Fruit fly (Drosophila melanogaster): ENCODE data around the gene bdl.

dm6 chr2L:4332583-4332961, 8.2 kb downstream of the bdl start:
- TF ChIP-seq CG17806 (tag; optimal IDR thresholded peaks at IDR 0.05): no peak
- TF ChIP-seq CG4496 (GFP tag; IDR thresholded peaks at IDR 0.05): no peak
- TF ChIP-seq CG32121 (GFP tag; IDR thresholded peaks at IDR 0.05): no peak
- no peak for TF ChIP-seq Ets98B (GFP tag; IDR thresholded peaks at IDR 0.05)
- no peak for TF ChIP-seq gl (tag; optimal IDR thresholded peaks at IDR 0.05)
- no peak for TF ChIP-seq CG8301 (tag; optimal IDR thresholded peaks at IDR 0.05)
- TF ChIP-seq CG9948 (tag; optimal IDR thresholded peaks at IDR 0.05): no peak
- TF ChIP-seq D1 (tag; optimal IDR thresholded peaks at IDR 0.05): no peak
- no peak for TF ChIP-seq CG14655 (GFP tag; optimal IDR thresholded peaks at IDR 0.05)
- TF ChIP-seq Snoo (tag; optimal IDR thresholded peaks at IDR 0.05): no peak
